Fruit fly (Drosophila melanogaster) Kc167 (cell line): ENCODE measurements around the gene RpL15.

ENCODE experiments used
- Myc ChIP-seq: fragments of >200 bp; optimal IDR thresholded peaks from 2 replicates; lab custom pipeline; 2017; ENCODE audit warnings: missing external identifiers
- Sin3A ChIP-seq: fragments of >200 bp; optimal IDR thresholded peaks from 2 replicates; lab custom pipeline; 2018; ENCODE audit warnings: missing external identifiers
- h ChIP-seq: fragments of >200 bp; optimal IDR thresholded peaks from 3 replicates; lab custom pipeline; 2018; ENCODE audit warnings: missing external identifiers
- insv ChIP-seq: fragments of >200 bp; optimal IDR thresholded peaks from 3 replicates; lab custom pipeline; 2018; ENCODE audit warnings: missing external identifiers
- psq ChIP-seq: fragments of >200 bp; optimal IDR thresholded peaks from 2 replicates; lab custom pipeline; 2017; ENCODE audit warnings: missing external identifiers
- ttk ChIP-seq: sonication (Bioruptor generic); optimal IDR thresholded peaks from 2 replicates; lab custom pipeline; 2017; ENCODE audit warnings: missing external identifiers

RpL15 gene

DNA sequence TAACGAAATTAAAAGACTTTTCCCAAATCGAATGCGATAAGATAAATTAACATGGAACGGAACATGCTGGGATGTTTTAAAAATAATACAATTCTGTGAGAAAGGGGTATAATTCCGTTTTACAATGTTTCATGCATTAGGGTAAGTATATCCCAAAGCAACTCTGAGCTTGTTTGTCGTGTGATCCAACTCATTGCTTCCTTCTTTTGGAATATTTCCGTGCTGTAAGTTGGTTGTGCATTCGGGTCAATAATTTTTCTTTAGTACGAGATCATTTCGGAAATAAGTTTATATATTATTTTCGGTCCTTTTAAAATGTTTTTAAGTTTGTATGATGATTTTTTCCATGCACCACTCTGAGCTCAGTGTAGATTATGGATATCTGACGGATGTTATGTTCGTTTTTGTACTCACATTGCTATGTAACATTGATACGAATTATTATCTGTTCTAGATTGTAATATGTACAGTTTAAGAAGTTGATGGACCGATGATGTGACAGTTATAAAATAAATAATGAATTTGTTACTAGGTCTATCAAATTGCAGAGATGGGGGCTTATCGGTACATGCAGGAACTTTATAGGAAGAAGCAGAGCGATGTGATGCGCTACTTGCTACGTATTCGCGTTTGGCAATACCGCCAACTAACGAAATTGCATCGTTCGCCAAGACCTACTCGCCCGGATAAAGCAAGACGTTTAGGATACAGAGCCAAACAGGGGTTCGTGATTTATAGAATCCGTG, at the start of gene RpL15:
Gene RpL15 (plus strand): TSS at position 196 of the 746 bp plus-strand sequence.
- no peak for TF ChIP-seq h (lab: Kevin White, UChicago)
- no peak for TF ChIP-seq Myc (lab: Kevin White, UChicago)
- TF ChIP-seq psq (lab: Kevin White, UChicago) = no peak
- TF ChIP-seq insv (lab: Kevin White, UChicago) = no peak
- TF ChIP-seq ttk (lab: Kevin White, UChicago) = no peak
- TF ChIP-seq Sin3A (lab: Kevin White, UChicago) = no peak

DNA sequence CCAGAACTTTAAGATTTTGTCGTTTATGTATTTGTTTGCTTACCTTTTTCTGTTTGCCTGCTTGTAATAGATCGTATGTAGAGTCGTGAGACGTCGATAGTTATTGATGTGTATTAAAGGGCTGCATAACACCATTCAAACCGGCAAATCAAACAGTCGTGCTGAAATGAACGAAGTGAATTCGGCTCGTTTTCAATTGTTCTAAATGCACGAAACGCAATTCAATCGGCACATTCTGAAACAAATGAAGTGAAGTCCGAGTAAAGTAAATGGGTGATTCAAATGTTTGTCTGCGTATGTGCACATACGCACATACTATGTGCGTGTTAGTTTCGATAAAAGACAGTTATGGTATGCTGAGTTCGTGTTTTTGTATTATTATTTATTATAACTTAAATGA, 5.1 kb upstream of the RpL15 start:
- no peak for TF ChIP-seq Myc (lab: Kevin White, UChicago)
- no peak for TF ChIP-seq insv (lab: Kevin White, UChicago)
- TF ChIP-seq Sin3A (lab: Kevin White, UChicago) = no peak

DNA sequence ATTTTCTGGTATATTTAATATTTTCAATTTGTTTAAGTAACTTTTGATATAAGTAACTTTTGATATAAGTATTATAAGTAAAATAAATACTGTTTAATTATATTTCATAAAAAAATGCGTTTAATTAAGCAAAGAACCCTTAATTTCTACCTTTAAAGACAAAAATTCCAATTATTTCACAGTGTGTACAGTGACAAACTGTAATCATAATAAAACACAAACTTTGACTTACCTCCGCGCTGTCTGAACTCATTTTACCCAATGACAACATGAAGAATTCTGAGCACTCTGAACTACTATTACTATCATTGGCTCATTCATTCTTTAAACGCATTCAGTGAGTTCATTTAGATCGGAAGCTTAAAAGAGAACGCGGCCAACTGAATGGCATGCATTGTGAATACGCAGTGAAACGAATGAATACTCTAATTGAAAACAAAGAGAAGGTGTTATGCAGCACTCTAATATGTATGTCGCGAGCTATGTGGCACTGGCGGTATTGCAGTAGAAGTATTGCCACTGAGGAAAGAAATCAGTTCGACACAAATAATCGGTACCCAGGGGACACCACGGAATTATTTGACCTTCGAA, 2.6 kb upstream of the RpL15 start:
- TF ChIP-seq psq (lab: Kevin White, UChicago) = no peak
- TF ChIP-seq insv (lab: Kevin White, UChicago) = no peak
- no peak for TF ChIP-seq Sin3A (lab: Kevin White, UChicago)
- no peak for TF ChIP-seq ttk (lab: Kevin White, UChicago)
- TF ChIP-seq h (lab: Kevin White, UChicago) = no peak
- no peak for TF ChIP-seq Myc (lab: Kevin White, UChicago)

DNA sequence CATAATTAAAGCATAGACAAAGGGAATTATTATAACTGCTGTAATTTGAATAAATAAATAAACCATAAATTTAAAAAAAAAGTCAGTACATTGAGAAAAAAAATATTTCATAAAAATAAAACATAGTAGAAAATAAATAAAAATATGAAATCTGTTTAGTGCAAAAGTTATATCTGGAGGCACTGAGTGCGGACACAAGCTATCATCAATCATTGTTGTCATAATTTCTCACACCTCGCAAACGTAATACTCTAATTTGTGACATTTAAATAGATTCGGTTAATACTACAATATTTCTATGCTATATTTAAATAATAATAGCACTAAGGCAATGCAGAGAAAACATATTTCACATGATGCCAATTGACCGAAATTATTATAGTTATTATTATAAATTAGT, 1.4 kb upstream of the RpL15 start:
- no peak for TF ChIP-seq insv (lab: Kevin White, UChicago)
- no peak for TF ChIP-seq h (lab: Kevin White, UChicago)
- TF ChIP-seq Myc (lab: Kevin White, UChicago) = no peak
- no peak for TF ChIP-seq ttk (lab: Kevin White, UChicago)
- TF ChIP-seq psq (lab: Kevin White, UChicago) = no peak
- no peak for TF ChIP-seq Sin3A (lab: Kevin White, UChicago)

DNA sequence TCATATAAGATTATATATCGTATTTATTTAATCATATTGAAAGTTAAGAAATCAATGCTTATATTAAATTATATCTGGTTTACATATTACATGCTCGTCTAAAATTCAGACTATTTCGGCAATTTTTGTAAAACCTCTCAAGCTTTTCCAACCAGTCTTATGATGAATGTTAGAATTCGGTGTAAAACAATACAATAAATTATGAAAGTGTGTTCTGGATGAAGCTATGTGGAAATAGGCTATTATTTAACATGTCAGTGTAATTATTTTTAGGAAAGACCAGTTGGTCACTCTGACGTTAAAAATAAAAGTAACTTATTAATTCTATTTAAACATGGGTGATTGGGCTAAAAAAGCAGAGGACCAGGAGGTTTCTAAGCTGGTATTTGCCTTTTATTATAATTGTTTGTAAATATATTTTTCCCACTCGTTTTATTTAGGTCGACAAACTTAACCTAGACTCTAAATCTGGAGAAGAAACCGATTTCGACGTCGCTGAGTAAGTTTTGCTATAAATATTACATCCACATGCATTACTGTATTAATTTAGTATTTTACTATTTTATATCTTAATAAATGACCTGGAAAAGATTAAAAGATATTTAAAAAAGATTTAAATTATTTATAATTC, 12.1 kb downstream of the RpL15 start, which contains the start of gene Dbp80:
Gene Dbp80 (plus strand): TSS at position 276 of the 631 bp plus-strand sequence.
- TF ChIP-seq ttk (lab: Kevin White, UChicago) = no peak
- TF ChIP-seq Myc (lab: Kevin White, UChicago) = no peak
- no peak for TF ChIP-seq psq (lab: Kevin White, UChicago)
- no peak for TF ChIP-seq insv (lab: Kevin White, UChicago)
- no peak for TF ChIP-seq h (lab: Kevin White, UChicago)
- TF ChIP-seq Sin3A (lab: Kevin White, UChicago) = no peak
